Fruit fly (Drosophila melanogaster) whole organism, embryonic: Measurements from ENCODE around the gene Wdr33.

ENCODE experiments used
- BtbVII ChIP-seq: fragments of 200-800 bp; sonication (Bioruptor generic); optimal IDR thresholded peaks from 3 replicates; lab custom pipeline; 2017; ENCODE audit warnings: missing biosample characterization, mild to moderate bottlenecking, missing genetic modification characterization
- C15 ChIP-seq: fragments of 200-800 bp; sonication (Bioruptor generic); IDR thresholded peaks from 3 replicates; pipeline ENCODE4 v1.3.6; 2022; ENCODE audit warnings: missing biosample characterization, missing genetic modification characterization
- CG10431 ChIP-seq: fragments of 200-800 bp; sonication (Bioruptor generic); optimal IDR thresholded peaks from 3 replicates; lab custom pipeline; 2018; ENCODE audit warnings: missing biosample characterization, mild to moderate bottlenecking, missing genetic modification characterization
- CG10979 ChIP-seq: fragments of 200-800 bp; sonication (Bioruptor generic); optimal IDR thresholded peaks from 2 replicates; lab custom pipeline; 2018; ENCODE audit warnings: missing biosample characterization, mild to moderate bottlenecking, missing genetic modification characterization, moderate library complexity
- CG11085 ChIP-seq: fragments of 200-800 bp; sonication (Bioruptor generic); IDR thresholded peaks from 2 replicates; pipeline ENCODE4 v1.3.6; 2022; ENCODE audit warnings: missing biosample characterization, missing genetic modification characterization
- CG11398 ChIP-seq: fragments of 200-800 bp; sonication (Bioruptor generic); optimal IDR thresholded peaks from 2 replicates; lab custom pipeline; 2016; ENCODE audit warnings: missing biosample characterization, missing genetic modification characterization
- CG11696 ChIP-seq: fragments of 200-800 bp; sonication (Bioruptor generic); IDR thresholded peaks from 2 replicates; pipeline ENCODE4 v1.3.6; 2022; ENCODE audit warnings: missing biosample characterization, missing genetic modification characterization
- CG12071 ChIP-seq: fragments of 200-800 bp; sonication (Bioruptor generic); optimal IDR thresholded peaks from 3 replicates; lab custom pipeline; 2018; ENCODE audit warnings: missing biosample characterization, mild to moderate bottlenecking, missing genetic modification characterization
- CG14014 ChIP-seq: fragments of 200-800 bp; sonication (Bioruptor generic); IDR thresholded peaks from 2 replicates; pipeline ENCODE4 v1.3.6; 2022; ENCODE audit warnings: missing biosample characterization, missing genetic modification characterization
- CG1647 ChIP-seq: fragments of 200-800 bp; sonication (Bioruptor generic); optimal IDR thresholded peaks from 3 replicates; lab custom pipeline; 2016; ENCODE audit warnings: missing biosample characterization, missing genetic modification characterization
- CG17912 ChIP-seq: fragments of 200-800 bp; sonication (Bioruptor generic); optimal IDR thresholded peaks from 2 replicates; lab custom pipeline; 2018; ENCODE audit warnings: missing biosample characterization, mild to moderate bottlenecking, missing genetic modification characterization
- CG2678 ChIP-seq: fragments of 200-800 bp; sonication (Bioruptor generic); optimal IDR thresholded peaks from 3 replicates; lab custom pipeline; 2019; ENCODE audit warnings: missing biosample characterization, mild to moderate bottlenecking, missing genetic modification characterization, moderate library complexity
- CG2875 ChIP-seq: fragments of 200-800 bp; sonication (Bioruptor generic); optimal IDR thresholded peaks from 2 replicates; lab custom pipeline; 2017; ENCODE audit warnings: missing biosample characterization, mild to moderate bottlenecking, missing genetic modification characterization, missing genetic modification reagents
- CG30020 ChIP-seq: fragments of 200-800 bp; optimal IDR thresholded peaks from 2 replicates; lab custom pipeline; 2019; ENCODE audit warnings: missing biosample characterization, mild to moderate bottlenecking, missing genetic modification characterization, moderate library complexity
- CG3163 ChIP-seq: fragments of 200-800 bp; sonication (Bioruptor generic); optimal IDR thresholded peaks from 3 replicates; lab custom pipeline; 2016; ENCODE audit warnings: missing biosample characterization, missing genetic modification characterization
- CG3407 ChIP-seq: fragments of 200-800 bp; sonication (Bioruptor generic); optimal IDR thresholded peaks from 2 replicates; lab custom pipeline; 2018; ENCODE audit warnings: missing biosample characterization, mild to moderate bottlenecking, missing genetic modification characterization
- CG34224 ChIP-seq: fragments of 200-800 bp; sonication (Bioruptor generic); IDR thresholded peaks from 3 replicates; pipeline ENCODE4 v1.3.6; 2022; ENCODE audit warnings: missing biosample characterization, missing genetic modification characterization; ENCODE audit not compliant: partially characterized antibody
- CG3847 ChIP-seq: fragments of 200-800 bp; sonication (Bioruptor generic); IDR thresholded peaks from 2 replicates; pipeline ENCODE4 v1.3.6; 2022; ENCODE audit warnings: missing biosample characterization, missing genetic modification characterization
- CG4854 ChIP-seq: fragments of 200-800 bp; sonication (Bioruptor generic); optimal IDR thresholded peaks from 2 replicates; lab custom pipeline; 2016; ENCODE audit warnings: missing biosample characterization, missing genetic modification characterization, inconsistent platforms
- CG6272 ChIP-seq: fragments of 200-800 bp; sonication (Bioruptor generic); IDR thresholded peaks from 2 replicates; pipeline ENCODE4 v1.3.6; 2022; ENCODE audit warnings: missing biosample characterization, missing genetic modification characterization
- CG6791 ChIP-seq: fragments of 200-800 bp; sonication (Bioruptor generic); IDR thresholded peaks from 3 replicates; pipeline ENCODE4 v1.3.6; 2022; ENCODE audit warnings: missing biosample characterization, missing genetic modification characterization; ENCODE audit not compliant: partially characterized antibody
- CG7963 ChIP-seq: fragments of 200-800 bp; sonication (Bioruptor generic); IDR thresholded peaks from 3 replicates; pipeline ENCODE4 v1.3.6; 2022; ENCODE audit warnings: missing biosample characterization, missing genetic modification characterization; ENCODE audit not compliant: partially characterized antibody
- CG8478 ChIP-seq: fragments of >200 bp; optimal IDR thresholded peaks from 2 replicates; lab custom pipeline; 2018
- CG8944 ChIP-seq: fragments of 200-800 bp; sonication (Bioruptor generic); optimal IDR thresholded peaks from 3 replicates; lab custom pipeline; 2016; ENCODE audit warnings: missing biosample characterization, missing genetic modification characterization
- CG9215 ChIP-seq: fragments of 200-800 bp; sonication (Bioruptor generic); IDR thresholded peaks from 2 replicates; pipeline ENCODE4 v1.3.6; 2022; ENCODE audit warnings: missing biosample characterization, missing genetic modification characterization
- CG9609 ChIP-seq: fragments of 200-800 bp; sonication (Bioruptor generic); optimal IDR thresholded peaks from 3 replicates; lab custom pipeline; 2016; ENCODE audit warnings: missing biosample characterization, missing genetic modification characterization
- HHEX ChIP-seq: fragments of 200-800 bp; sonication (Bioruptor generic); optimal IDR thresholded peaks from 3 replicates; lab custom pipeline; 2017; ENCODE audit warnings: missing biosample characterization, mild to moderate bottlenecking, missing genetic modification characterization, missing genetic modification reagents
- HLH54F ChIP-seq: fragments of 200-800 bp; sonication (Bioruptor generic); optimal IDR thresholded peaks from 3 replicates; lab custom pipeline; 2016; ENCODE audit warnings: missing biosample characterization, missing genetic modification characterization
- NC2β ChIP-seq: fragments of 200-800 bp; sonication (Bioruptor generic); optimal IDR thresholded peaks from 2 replicates; lab custom pipeline; 2016; ENCODE audit warnings: missing biosample characterization, missing genetic modification characterization
- NfI ChIP-seq: fragments of 200-800 bp; sonication (Bioruptor generic); optimal IDR thresholded peaks from 3 replicates; lab custom pipeline; 2018; ENCODE audit warnings: missing biosample characterization, mild to moderate bottlenecking, missing genetic modification characterization, moderate library complexity
- Ssrp ChIP-seq: fragments of 200-800 bp; sonication (Bioruptor generic); optimal IDR thresholded peaks from 2 replicates; lab custom pipeline; 2018; ENCODE audit warnings: missing biosample characterization, mild to moderate bottlenecking, missing genetic modification characterization, moderate library complexity
- Vsx1 ChIP-seq: fragments of 200-800 bp; sonication (Bioruptor generic); optimal IDR thresholded peaks from 2 replicates; lab custom pipeline; 2017; ENCODE audit warnings: missing biosample characterization, mild to moderate bottlenecking, missing genetic modification characterization, missing genetic modification reagents
- bcd ChIP-seq: fragments of 200-800 bp; sonication (Bioruptor generic); optimal IDR thresholded peaks from 2 replicates; lab custom pipeline; 2017; ENCODE audit warnings: missing biosample characterization, mild to moderate bottlenecking, missing genetic modification characterization
- ci ChIP-seq: fragments of 200-800 bp; sonication (Bioruptor generic); IDR thresholded peaks from 3 replicates; pipeline ENCODE4 v1.3.6; 2022; ENCODE audit warnings: missing biosample characterization, missing genetic modification characterization
- dmrt99B ChIP-seq: fragments of 200-800 bp; sonication (Bioruptor generic); optimal IDR thresholded peaks from 2 replicates; lab custom pipeline; 2018; ENCODE audit warnings: missing biosample characterization, mild to moderate bottlenecking, missing genetic modification characterization, moderate library complexity
- ems ChIP-seq: fragments of 200-800 bp; sonication (Bioruptor generic); optimal IDR thresholded peaks from 3 replicates; lab custom pipeline; 2016; ENCODE audit warnings: missing biosample characterization, missing genetic modification characterization
- exex ChIP-seq: fragments of 200-800 bp; sonication (Bioruptor generic); optimal IDR thresholded peaks from 4 replicates; lab custom pipeline; 2018; ENCODE audit warnings: missing biosample characterization, mild to moderate bottlenecking, missing genetic modification characterization, moderate library complexity
- gcm ChIP-seq: fragments of 200-800 bp; sonication (Bioruptor generic); optimal IDR thresholded peaks from 2 replicates; lab custom pipeline; 2019; ENCODE audit warnings: missing biosample characterization, mild to moderate bottlenecking, missing genetic modification characterization, moderate library complexity
- gt ChIP-seq: fragments of 200-800 bp; sonication (Bioruptor generic); IDR thresholded peaks from 2 replicates; pipeline ENCODE4 v1.3.6; 2022; ENCODE audit warnings: missing biosample characterization, missing genetic modification characterization
- kay ChIP-seq: fragments of 200-800 bp; sonication (Bioruptor generic); optimal IDR thresholded peaks from 2 replicates; lab custom pipeline; 2016; ENCODE audit warnings: missing biosample characterization, missing genetic modification characterization
- lov ChIP-seq, 2 experiments: fragments of 200-800 bp in 1 of 2; fragments of >200 bp in 1 of 2; sonication (Bioruptor generic) in 1 of 2; IDR thresholded peaks in 1 of 2; optimal IDR thresholded peaks in 1 of 2; 2 replicates in 1 of 2; 3 replicates in 1 of 2; pipeline versions ENCODE4 v1.3.6 to Lab custom; 2017 to 2022; ENCODE audit warnings: missing biosample characterization in 1 of 2, missing genetic modification characterization in 1 of 2
- onecut ChIP-seq: fragments of 200-800 bp; sonication (Bioruptor generic); IDR thresholded peaks from 2 replicates; pipeline ENCODE4 v1.3.6; 2022; ENCODE audit warnings: missing biosample characterization, missing genetic modification characterization
- repo ChIP-seq: fragments of 200-800 bp; sonication (Bioruptor generic); optimal IDR thresholded peaks from 2 replicates; lab custom pipeline; 2016; ENCODE audit warnings: missing biosample characterization, missing genetic modification characterization
- salm ChIP-seq: fragments of 200-800 bp; sonication (Bioruptor generic); optimal IDR thresholded peaks from 2 replicates; lab custom pipeline; 2018; ENCODE audit warnings: missing biosample characterization, mild to moderate bottlenecking, missing genetic modification characterization
- sisA ChIP-seq: fragments of 200-800 bp; sonication (Bioruptor generic); IDR thresholded peaks from 2 replicates; pipeline ENCODE4 v1.3.6; 2022; ENCODE audit warnings: missing biosample characterization, missing genetic modification characterization
- slou ChIP-seq: fragments of 200-800 bp; sonication (Bioruptor generic); optimal IDR thresholded peaks from 3 replicates; lab custom pipeline; 2016; ENCODE audit warnings: missing biosample characterization, missing genetic modification characterization
- sna ChIP-seq: fragments of 200-800 bp; sonication (Bioruptor generic); IDR thresholded peaks from 2 replicates; pipeline ENCODE4 v1.3.6; 2022; ENCODE audit warnings: missing biosample characterization, missing genetic modification characterization; ENCODE audit not compliant: partially characterized antibody
- vfl ChIP-seq: fragments of 200-800 bp; sonication (Bioruptor generic); optimal IDR thresholded peaks from 2 replicates; lab custom pipeline; 2016; ENCODE audit warnings: missing biosample characterization, missing genetic modification characterization

Wdr33 gene

DNA sequence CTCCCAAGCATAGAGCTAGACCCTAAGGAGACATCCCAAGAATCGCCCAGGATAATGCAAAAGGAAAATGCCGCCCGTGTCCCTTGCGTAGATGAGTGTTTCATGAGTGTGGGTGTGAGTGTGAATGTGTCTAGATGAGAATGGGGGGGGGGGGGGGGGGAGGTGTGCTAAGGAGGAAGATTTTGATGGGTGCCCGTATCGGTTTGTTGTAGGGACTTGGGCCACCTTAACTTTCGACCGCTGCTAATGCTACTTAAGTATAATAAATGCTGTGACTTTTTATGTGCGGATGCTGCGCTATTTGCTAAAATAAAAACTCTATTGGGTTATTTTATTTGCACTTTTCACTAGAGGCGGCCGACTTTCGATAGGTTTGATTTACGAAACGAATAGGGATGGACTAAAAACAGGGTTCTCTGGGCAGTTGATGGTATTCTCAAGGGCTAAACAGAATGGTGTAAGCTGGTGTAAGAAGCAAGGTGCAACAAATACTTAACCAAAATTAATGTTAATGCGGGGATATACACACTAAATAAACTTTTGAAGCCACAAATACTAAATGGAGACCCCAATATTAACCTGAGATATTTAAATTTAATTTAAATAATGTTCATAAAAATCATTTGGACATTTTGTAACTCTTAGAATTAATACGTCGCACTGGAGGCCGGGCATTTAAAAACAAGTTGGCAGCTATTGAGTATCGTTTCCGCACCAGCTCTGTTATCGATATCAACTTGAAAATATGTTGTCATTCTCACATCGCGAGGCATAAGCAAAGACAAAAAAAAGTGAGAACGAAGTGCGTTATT lies 8.7 kb downstream of the Wdr33 start, which contains the start of the genes Xe7 and Atg17 (continued):
- TF ChIP-seq CG12071 (GFP tag; lab: Kevin White, UChicago) (peak; percentile 65), CG8478 (no peak), CG17912 (GFP tag; lab: Kevin White, UChicago) (peak; percentile 62), CG30020 (tag; lab: Kevin White, UChicago) (peak; percentile 89), CG6272 (GFP tag; lab: Robert Waterston, UW) (peak; percentile 95), bcd (GFP tag; lab: Kevin White, UChicago) (peak; percentile 90), CG7963 (GFP tag; lab: Robert Waterston, UW) (no peak), sna (GFP tag; lab: Robert Waterston, UW) (0 out of 2 replicates have a peak, but pooled peaks have one; percentile 35), lov (optimal IDR thresholded peaks at IDR 0.05; lab: Kevin White, UChicago) (no peak), lov (GFP tag; IDR thresholded peaks at IDR 0.05; lab: Robert Waterston, UW) (peak; percentile 54; the same call in 1 of the 3 replicates), exex (no peak), HHEX (GFP tag; lab: Kevin White, UChicago) (peak; percentile 85), ems (GFP tag; lab: Kevin White, UChicago) (peak; percentile 84), CG9609 (peak; percentile 89), BtbVII (GFP tag; lab: Kevin White, UChicago) (peak; percentile 77), Vsx1 (GFP tag; lab: Kevin White, UChicago) (no peak), CG3407 (GFP tag; lab: Kevin White, UChicago) (peak; percentile 79), ci (peak; percentile 80), sisA (peak; percentile 95), gcm (GFP tag; lab: Kevin White, UChicago) (peak; percentile 67), HLH54F (GFP tag; lab: Kevin White, UChicago) (peak; percentile 93), vfl (GFP tag; lab: Kevin White, UChicago) (peak; percentile 91), CG11085 (GFP tag; lab: Robert Waterston, UW) (peak; percentile 90), C15 (GFP tag; lab: Robert Waterston, UW) (peak; percentile 67; the same call in 1 of the 3 replicates), CG3163 (GFP tag; lab: Kevin White, UChicago) (peak; percentile 42), NfI (GFP tag; lab: Kevin White, UChicago) (peak; percentile 95), gt (GFP tag; lab: Robert Waterston, UW) (peak; percentile 78), kay (GFP tag; lab: Kevin White, UChicago) (peak; percentile 76), CG8944 (GFP tag; lab: Kevin White, UChicago) (peak; percentile 92), CG2875 (peak; percentile 46), CG34224 (GFP tag; lab: Robert Waterston, UW) (peak; percentile 35; the same call in 1 of the 3 replicates), CG9215 (GFP tag; lab: Robert Waterston, UW) (peak; percentile 96), CG4854 (peak; percentile 77), CG11398 (GFP tag; lab: Kevin White, UChicago) (peak; percentile 30), CG11696 (peak; percentile 54), repo (GFP tag; lab: Kevin White, UChicago) (peak; percentile 58), NC2β (peak; percentile 80), salm (peak; percentile 45), dmrt99B (tag; lab: Kevin White, UChicago) (peak; percentile 4), onecut (GFP tag; lab: Robert Waterston, UW) (peak; percentile 56; the same call in 1 of the 2 replicates), CG1647 (GFP tag; lab: Kevin White, UChicago) (peak; percentile 89), Ssrp (peak; percentile 94), slou (peak; percentile 90), CG10979 (tag; lab: Kevin White, UChicago) (peak; percentile 80), CG14014 (GFP tag; lab: Robert Waterston, UW) (peak; percentile 87), CG3847 (GFP tag; lab: Robert Waterston, UW) (peak; percentile 96), CG6791 (GFP tag; lab: Robert Waterston, UW) (0 out of 3 replicates have a peak, but pooled peaks have one; percentile 52), CG10431 (GFP tag; lab: Kevin White, UChicago) (peak; percentile 18), CG2678 (tag; lab: Kevin White, UChicago) (peak; percentile 94)
